Worm (Caenorhabditis elegans): ENCODE data around the gene K07H8.7.

The K07H8.7 gene

DNA sequence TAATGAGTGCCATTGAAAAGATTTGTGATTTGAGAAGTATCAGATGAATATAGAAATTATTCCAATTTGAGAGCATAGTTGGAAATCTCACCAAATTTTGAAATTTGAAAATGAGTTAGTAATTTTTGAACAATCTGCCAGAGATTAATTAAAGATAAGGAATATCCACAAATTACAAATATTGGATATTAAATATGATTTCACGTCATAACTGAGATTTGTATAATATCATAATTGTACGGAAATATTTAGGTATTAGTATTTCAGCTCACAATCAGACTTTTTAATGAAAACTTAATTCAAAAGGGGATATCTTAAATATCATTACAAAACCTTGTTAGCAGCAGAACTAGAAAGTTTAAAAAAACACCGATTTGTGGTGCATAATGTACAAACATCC lies at the start of gene K07H8.7:
Gene K07H8.7, minus strand, starts transcription at position 101 of the 400 bp plus-strand sequence.
- TF ChIP-seq unc-62 (GFP tag; optimal IDR thresholded peaks at IDR 0.05) = no peak

ce11 chrIV:8307408-8307807 lies 47.6 kb upstream of the K07H8.7 start:
- TF ChIP-seq unc-62 (GFP tag; optimal IDR thresholded peaks at IDR 0.05) = no peak

DNA sequence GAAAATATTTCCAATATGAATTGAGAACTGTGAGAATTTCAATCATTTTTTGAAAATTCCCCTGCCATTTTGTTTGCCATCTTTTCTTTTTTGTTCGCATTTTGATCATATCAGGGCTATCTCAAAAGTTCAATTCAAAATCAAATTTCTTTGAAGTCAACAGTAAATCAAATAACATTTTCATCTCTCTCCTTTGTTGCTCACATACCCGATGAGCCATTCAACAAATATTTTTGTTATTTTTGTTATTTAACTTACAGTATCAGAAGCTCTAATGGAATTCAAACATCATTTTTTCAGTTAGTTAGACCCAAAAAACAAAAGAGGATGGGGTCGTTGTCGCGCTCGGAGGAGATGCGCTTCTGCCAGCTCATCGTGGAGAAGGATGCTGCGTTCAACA lies 43.9 kb upstream of the K07H8.7 start, which contains the start of gene vha-5:
Gene vha-5, plus strand, starts transcription at position 301 of the 400 bp plus-strand sequence.
- no peak for TF ChIP-seq unc-62 (GFP tag; optimal IDR thresholded peaks at IDR 0.05)

- no peak for TF ChIP-seq unc-62 (GFP tag; optimal IDR thresholded peaks at IDR 0.05)
These were observed 42.9 kb upstream of the K07H8.7 start for ce11 chrIV:8302648-8303161.

ce11 chrIV:8301925-8302324 lies 42.1 kb upstream of the K07H8.7 start:
- TF ChIP-seq unc-62 (GFP tag; optimal IDR thresholded peaks at IDR 0.05) = no peak

DNA sequence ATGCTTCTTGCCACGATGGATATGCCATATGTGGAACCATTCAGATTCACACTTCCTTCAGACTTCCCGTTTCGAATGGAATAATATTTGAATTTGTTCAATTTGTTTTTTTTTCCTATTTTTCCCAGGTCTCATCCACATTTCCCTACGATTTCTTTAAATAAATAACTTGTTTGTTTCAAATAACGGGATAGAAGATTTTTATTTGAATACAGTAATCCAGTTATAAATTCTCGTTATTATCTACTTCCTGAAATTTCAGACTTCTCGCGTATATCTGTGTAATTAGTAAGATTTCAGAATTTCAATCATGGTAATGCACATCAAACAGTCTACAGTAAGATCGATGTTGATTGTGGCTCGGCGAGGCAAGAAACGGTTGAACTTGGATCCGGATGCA lies 40.7 kb upstream of the K07H8.7 start, which contains the start of gene F35H10.5:
Gene F35H10.5, plus strand, starts transcription at position 301 of the 400 bp plus-strand sequence.
- no peak for TF ChIP-seq unc-62 (GFP tag; optimal IDR thresholded peaks at IDR 0.05)

DNA sequence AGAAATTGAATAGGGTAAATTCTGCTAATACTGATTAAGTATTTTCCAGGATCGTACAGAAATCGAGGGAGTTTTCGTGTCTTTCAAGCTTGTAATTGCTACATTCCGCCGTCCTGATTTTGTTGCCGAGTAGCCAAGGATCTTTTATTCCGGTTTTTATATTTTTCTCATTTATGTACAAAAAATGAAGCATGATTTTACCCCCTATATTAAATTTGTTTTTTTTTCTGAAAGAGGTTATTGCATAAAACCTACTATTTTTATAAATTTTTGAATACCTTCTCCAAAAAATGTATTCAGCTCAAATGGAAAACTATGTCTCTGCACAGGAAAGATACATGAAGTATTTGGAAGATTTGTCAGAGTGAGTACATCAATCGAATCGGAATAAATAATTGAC lies 39.8 kb upstream of the K07H8.7 start, which contains the start of gene F35H10.6:
Gene F35H10.6, plus strand, starts transcription at position 301 of the 400 bp plus-strand sequence.
- no peak for TF ChIP-seq unc-62 (GFP tag; optimal IDR thresholded peaks at IDR 0.05)

- no peak for TF ChIP-seq unc-62 (GFP tag; optimal IDR thresholded peaks at IDR 0.05)
These were observed 37.4 kb upstream of the K07H8.7 start, which contains the start of gene nprl-3 for ce11 chrIV:8297192-8297591. Gene nprl-3, plus strand, starts transcription at chrIV:8297492.

DNA sequence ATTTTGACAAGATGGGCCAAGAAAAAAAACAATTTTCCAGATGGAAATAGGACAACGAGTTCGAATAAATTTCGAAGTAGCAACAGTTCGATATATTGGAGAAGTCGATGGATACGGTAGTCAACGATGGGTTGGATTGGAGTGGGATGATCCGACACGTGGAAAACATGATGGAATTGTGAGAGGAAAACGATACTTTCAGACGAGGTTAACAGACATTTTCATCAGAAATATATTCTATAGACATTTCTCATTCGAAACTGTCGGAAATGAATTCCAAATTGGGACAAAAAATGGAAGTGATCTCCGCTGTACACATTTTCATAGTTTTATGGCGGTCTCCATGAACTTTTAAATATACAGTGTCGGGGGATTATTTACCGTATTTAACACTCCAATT lies 34.8 kb upstream of the K07H8.7 start, which contains the start of gene tbce-1:
Gene tbce-1, plus strand, starts transcription at position 41 of the 400 bp plus-strand sequence.
- TF ChIP-seq unc-62 (GFP tag; optimal IDR thresholded peaks at IDR 0.05) = no peak

- TF ChIP-seq unc-62 (GFP tag; optimal IDR thresholded peaks at IDR 0.05) = no peak
These were observed 31.4 kb upstream of the K07H8.7 start, which contains the start of gene K07H8.2 for ce11 chrIV:8291232-8291631. Gene K07H8.2, plus strand, starts transcription at chrIV:8291532.

- no peak for TF ChIP-seq unc-62 (GFP tag; optimal IDR thresholded peaks at IDR 0.05)
These were observed 29.9 kb upstream of the K07H8.7 start, which contains the start of gene daf-31 for ce11 chrIV:8289580-8290323. Gene daf-31, plus strand, starts transcription at chrIV:8290273.

- TF ChIP-seq unc-62 (GFP tag; optimal IDR thresholded peaks at IDR 0.05) = no peak
These were observed 29.5 kb upstream of the K07H8.7 start, which contains the start of gene nucl-1 for ce11 chrIV:8289505-8289579. Gene nucl-1, minus strand, starts transcription at chrIV:8289530.

- no peak for TF ChIP-seq unc-62 (GFP tag; optimal IDR thresholded peaks at IDR 0.05)
These were observed 29.3 kb upstream of the K07H8.7 start for ce11 chrIV:8289105-8289504.

DNA sequence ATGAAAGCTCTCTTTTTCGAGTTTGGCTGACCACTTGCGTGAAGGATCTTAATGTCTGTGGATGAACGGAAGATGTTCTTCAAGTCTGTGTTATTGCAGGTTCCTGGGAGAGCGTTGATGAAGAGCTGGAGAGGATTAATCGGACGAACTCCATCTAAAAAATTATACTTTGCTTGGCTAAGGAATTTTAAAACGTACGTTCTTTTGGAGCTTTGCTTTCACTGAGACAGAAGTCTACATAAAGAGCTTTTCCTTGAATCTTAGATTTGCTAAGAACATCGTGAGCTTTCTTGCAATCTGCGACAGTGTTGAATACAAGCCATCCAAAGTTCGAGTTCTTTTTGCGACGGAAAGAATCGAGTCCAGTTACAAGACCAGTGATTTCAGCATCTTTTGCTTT lies 27.5 kb upstream of the K07H8.7 start:
- TF ChIP-seq unc-62 (GFP tag; optimal IDR thresholded peaks at IDR 0.05) = no peak

- no peak for TF ChIP-seq unc-62 (GFP tag; optimal IDR thresholded peaks at IDR 0.05)
These were observed 26.5 kb upstream of the K07H8.7 start, which contains the start of gene K07H8.9 for ce11 chrIV:8286352-8286751. Gene K07H8.9, minus strand, starts transcription at chrIV:8286476.

ce11 chrIV:8283214-8283613 lies 23.4 kb upstream of the K07H8.7 start:
- no peak for TF ChIP-seq unc-62 (GFP tag; optimal IDR thresholded peaks at IDR 0.05)

DNA sequence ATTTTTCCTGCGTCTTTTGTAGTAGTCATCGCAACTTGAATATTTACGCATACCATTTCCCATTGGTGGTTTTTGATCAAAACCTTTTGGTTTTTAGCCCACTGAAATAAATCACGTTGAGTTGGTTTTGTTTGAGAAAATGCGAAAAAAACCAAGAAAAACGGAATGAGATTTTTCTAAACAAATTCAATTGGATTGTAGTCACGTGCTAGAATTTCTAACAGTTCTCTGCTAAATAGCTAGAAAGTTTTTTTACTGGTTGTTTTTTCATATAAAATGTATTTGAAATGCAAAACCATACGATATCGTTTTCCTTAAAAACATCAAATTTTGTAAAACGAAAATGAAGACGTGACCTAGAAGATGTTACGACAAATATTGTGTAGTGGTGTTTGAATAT lies 16.8 kb upstream of the K07H8.7 start, which contains the start of gene K07H8.12:
Gene K07H8.12, minus strand, starts transcription at position 101 of the 400 bp plus-strand sequence.
- no peak for TF ChIP-seq unc-62 (GFP tag; optimal IDR thresholded peaks at IDR 0.05)
